Fruit fly (Drosophila melanogaster): Measurements from ENCODE around the gene CG15040.

CG15040 gene

DNA sequence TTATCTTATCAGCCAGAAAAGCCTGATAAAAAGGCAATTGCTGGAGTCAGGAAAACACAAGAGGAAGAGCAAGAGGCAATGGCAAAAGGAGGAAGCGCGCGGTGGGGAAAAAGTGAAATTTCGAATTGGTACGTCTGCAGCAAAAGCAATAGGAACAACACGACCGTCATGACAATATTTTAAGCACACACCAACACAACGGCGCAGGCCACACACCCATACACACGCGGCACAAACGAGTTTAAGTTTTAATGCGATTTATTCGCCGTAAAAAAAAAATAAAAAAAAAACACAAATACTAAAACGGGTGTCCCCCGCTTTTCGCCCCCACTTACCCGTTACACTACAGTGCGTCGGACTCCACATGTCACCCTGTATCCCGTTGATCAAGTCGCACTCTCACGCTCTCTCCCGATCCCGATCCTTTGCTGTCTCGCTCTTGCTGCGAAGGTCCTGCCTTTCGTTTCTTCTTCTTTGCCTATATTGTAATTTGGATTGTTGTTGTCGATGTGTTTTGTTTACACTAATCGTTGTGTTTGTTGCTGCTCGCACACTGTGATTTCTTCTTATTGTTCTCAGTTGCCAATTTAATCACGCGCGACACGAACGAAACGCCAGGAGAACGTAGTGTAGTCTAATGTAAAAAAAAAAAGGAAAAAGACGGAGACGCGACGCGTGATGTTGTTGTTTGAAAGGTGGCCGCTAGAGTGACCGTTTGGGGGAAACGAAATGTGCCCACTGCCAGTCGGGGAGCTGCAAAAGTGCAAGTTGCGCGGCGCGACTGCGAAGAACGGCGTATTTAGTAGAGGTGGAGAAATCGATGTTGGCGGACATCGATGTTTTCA is 29.7 kb upstream of the CG15040 start, which contains the start of gene Rip11 (continued):
- peak; percentile 76 for TF ChIP-seq CG16779 (tag; optimal IDR thresholded peaks at IDR 0.05)
- TF ChIP-seq salr (GFP tag; optimal IDR thresholded peaks at IDR 0.05): peak in 1 of 2 experiments; percentile 32
- TF ChIP-seq CG8319 (GFP tag; optimal IDR thresholded peaks at IDR 0.05): no peak
- peak; percentile 78 for TF ChIP-seq CG15336 (GFP tag; IDR thresholded peaks at IDR 0.05)
- peak; percentile 61 for TF ChIP-seq CG10669 (GFP tag; optimal IDR thresholded peaks at IDR 0.05)
- TF ChIP-seq Smox (GFP tag; optimal IDR thresholded peaks at IDR 0.05): peak; percentile 69
- no peak for TF ChIP-seq Sox15 (GFP tag; optimal IDR thresholded peaks at IDR 0.05)
- TF ChIP-seq fd59A (GFP tag; optimal IDR thresholded peaks at IDR 0.05): peak; percentile 53
- TF ChIP-seq Met (GFP tag; optimal IDR thresholded peaks at IDR 0.05): peak; percentile 78
- peak; percentile 61 for TF ChIP-seq CG34406 (GFP tag; optimal IDR thresholded peaks at IDR 0.05)
- peak; percentile 37 for TF ChIP-seq Eip93F (GFP tag; optimal IDR thresholded peaks at IDR 0.05)
- peak; percentile 66 for TF ChIP-seq CG32006 (GFP tag; optimal IDR thresholded peaks at IDR 0.05)
- TF ChIP-seq CG4318 (GFP tag; optimal IDR thresholded peaks at IDR 0.05): no peak
- peak; percentile 75 for TF ChIP-seq svp (GFP tag)
- TF ChIP-seq acj6 (GFP tag; optimal IDR thresholded peaks at IDR 0.05): peak; percentile 59
- peak; percentile 70 for TF ChIP-seq dac (GFP tag; optimal IDR thresholded peaks at IDR 0.05)
- peak; percentile 82 for TF ChIP-seq CG6854 (GFP tag; optimal IDR thresholded peaks at IDR 0.05)
- peak; percentile 82 for TF ChIP-seq CG6808 (GFP tag; optimal IDR thresholded peaks at IDR 0.05)
- peak; percentile 63 for TF ChIP-seq dsx (GFP tag; optimal IDR thresholded peaks at IDR 0.05; ENCODE audit: poor library complexity, severe bottlenecking)
- TF ChIP-seq achi (GFP tag; optimal IDR thresholded peaks at IDR 0.05): peak; percentile 71
- TF ChIP-seq cyc (GFP tag; optimal IDR thresholded peaks at IDR 0.05): peak; percentile 59
- peak; percentile 73 for TF ChIP-seq CG1621 (tag; optimal IDR thresholded peaks at IDR 0.05)
- peak; percentile 93 for TF ChIP-seq eg (GFP tag; IDR thresholded peaks at IDR 0.05)
- TF ChIP-seq ss (GFP tag; optimal IDR thresholded peaks at IDR 0.05): peak; percentile 91 to 92
- no peak for TF ChIP-seq CG11902 (GFP tag; optimal IDR thresholded peaks at IDR 0.05)
- TF ChIP-seq fkh (GFP tag; optimal IDR thresholded peaks at IDR 0.05): no peak
- TF ChIP-seq Ets96B (tag; optimal IDR thresholded peaks at IDR 0.05): peak; percentile 68
- TF ChIP-seq CG10631 (GFP tag; optimal IDR thresholded peaks at IDR 0.05): no peak
- TF ChIP-seq topi (GFP tag; optimal IDR thresholded peaks at IDR 0.05): peak; percentile 73
- TF ChIP-seq CG3919 (GFP tag; optimal IDR thresholded peaks at IDR 0.05): peak; percentile 81
- TF ChIP-seq Hr39 (GFP tag; optimal IDR thresholded peaks at IDR 0.05): peak; percentile 63
- TF ChIP-seq esn (GFP tag; optimal IDR thresholded peaks at IDR 0.05): peak; percentile 79
- TF ChIP-seq CG6792 (GFP tag; optimal IDR thresholded peaks at IDR 0.05): peak; percentile 76
- TF ChIP-seq CG7368 (GFP tag; optimal IDR thresholded peaks at IDR 0.05): peak; percentile 68
- peak; percentile 68 for TF ChIP-seq lz (GFP tag; optimal IDR thresholded peaks at IDR 0.05)
- TF ChIP-seq Eip78C (GFP tag): peak; percentile 93
- no peak for TF ChIP-seq Hr4 (GFP tag; optimal IDR thresholded peaks at IDR 0.05)

- peak; percentile 25 to 42 for TF ChIP-seq ss (GFP tag; optimal IDR thresholded peaks at IDR 0.05)
- peak; percentile 75 for TF ChIP-seq Hr39 (GFP tag; optimal IDR thresholded peaks at IDR 0.05)
- TF ChIP-seq Hr4 (GFP tag; optimal IDR thresholded peaks at IDR 0.05): peak; percentile 67
- peak; percentile 72 for TF ChIP-seq CG3919 (GFP tag; optimal IDR thresholded peaks at IDR 0.05)
- TF ChIP-seq CG8119 (GFP tag; IDR thresholded peaks at IDR 0.05): peak; percentile 81
- no peak for TF ChIP-seq fd85E (GFP tag; optimal IDR thresholded peaks at IDR 0.05)
- TF ChIP-seq Sox102F (GFP tag; optimal IDR thresholded peaks at IDR 0.05): peak; percentile 75
- peak; percentile 76 for TF ChIP-seq lz (GFP tag; optimal IDR thresholded peaks at IDR 0.05)
- peak; percentile 32 for TF ChIP-seq dsx (GFP tag; optimal IDR thresholded peaks at IDR 0.05; ENCODE audit: poor library complexity, severe bottlenecking)
- peak; percentile 72; the same call in 2 of the 3 replicates for TF ChIP-seq CG6163 (GFP tag; IDR thresholded peaks at IDR 0.05)
- TF ChIP-seq esn (GFP tag; optimal IDR thresholded peaks at IDR 0.05): peak; percentile 81
- TF ChIP-seq fd59A (GFP tag; optimal IDR thresholded peaks at IDR 0.05): peak; percentile 38
- TF ChIP-seq CG4318 (GFP tag; optimal IDR thresholded peaks at IDR 0.05): peak; percentile 49
- peak; percentile 22 for TF ChIP-seq CG1621 (tag; optimal IDR thresholded peaks at IDR 0.05)
- TF ChIP-seq Ets21C (GFP tag; optimal IDR thresholded peaks at IDR 0.05): peak; percentile 60
- peak; percentile 80 for TF ChIP-seq Smox (GFP tag; optimal IDR thresholded peaks at IDR 0.05)
- TF ChIP-seq CG6854 (GFP tag; optimal IDR thresholded peaks at IDR 0.05): peak; percentile 20
- TF ChIP-seq achi (GFP tag; optimal IDR thresholded peaks at IDR 0.05): peak; percentile 75
- peak; percentile 54 for TF ChIP-seq Ets96B (tag; optimal IDR thresholded peaks at IDR 0.05)
- TF ChIP-seq Eip75B (GFP tag; optimal IDR thresholded peaks at IDR 0.05): peak; percentile 70
- peak; percentile 81 for TF ChIP-seq svp (GFP tag)
- no peak for TF ChIP-seq CG9139 (GFP tag; optimal IDR thresholded peaks at IDR 0.05)
- peak; percentile 50 for TF ChIP-seq Sox15 (GFP tag; optimal IDR thresholded peaks at IDR 0.05)
- TF ChIP-seq Gug (GFP tag; IDR thresholded peaks at IDR 0.05): peak; percentile 47; the same call in 1 of the 2 replicates
- TF ChIP-seq CG31627 (GFP tag; optimal IDR thresholded peaks at IDR 0.05): peak; percentile 75
- TF ChIP-seq Lpt (GFP tag; optimal IDR thresholded peaks at IDR 0.05): peak; percentile 44
These were observed 28.4 kb upstream of the CG15040 start for dm6 chrX:18645720-18646213.

Measured in whole organism, prepupa.